Worm (Caenorhabditis elegans) whole organism, L3 larva: ENCODE measurements around the gene F40F9.10.
A peak's percentile ranks its signal among the peaks of the same experiment; 100 is the strongest.

Experiments
- R02D3.7 ChIP-seq: fragments of 150-350 bp; optimal IDR thresholded peaks from 2 replicates; lab custom pipeline; 2014; ENCODE audit warnings: missing biosample characterization, missing genetic modification characterization
- ama-1 ChIP-seq: fragments of 150-350 bp; optimal IDR thresholded peaks from 2 replicates; lab custom pipeline; 2018
- ceh-16 ChIP-seq: sonication (generic microtip); optimal IDR thresholded peaks from 2 replicates; lab custom pipeline; 2017; ENCODE audit warnings: missing biosample characterization, missing genetic modification characterization
- ceh-28 ChIP-seq: fragments of 150-350 bp; optimal IDR thresholded peaks from 2 replicates; lab custom pipeline; 2014; ENCODE audit warnings: missing biosample characterization, missing genetic modification reagents, missing genetic modification characterization
- ceh-9 ChIP-seq: sonication (generic microtip); optimal IDR thresholded peaks from 2 replicates; lab custom pipeline; 2018; ENCODE audit warnings: missing biosample characterization, missing genetic modification characterization
- daf-12 ChIP-seq: fragments of 150-350 bp; optimal IDR thresholded peaks from 2 replicates; lab custom pipeline; 2014; ENCODE audit warnings: missing biosample characterization, missing genetic modification reagents, missing genetic modification characterization
- elt-2 ChIP-seq: sonication (generic microtip); optimal IDR thresholded peaks from 2 replicates; lab custom pipeline; 2016; ENCODE audit warnings: missing genetic modification reagents, mild to moderate bottlenecking, missing genetic modification characterization, missing compliant biosample characterization
- elt-3 ChIP-seq, 3 experiments: fragments of 150-350 bp in 1 of 3; sonication (generic microtip) in 2 of 3; optimal IDR thresholded peaks; 2 replicates in 2 of 3; 4 replicates in 1 of 3; lab custom pipeline; 2014 to 2017; ENCODE audit warnings: missing biosample characterization in 3 of 3, missing genetic modification characterization in 3 of 3
- eor-1 ChIP-seq, 2 experiments: fragments of 150-350 bp; optimal IDR thresholded peaks; 2 replicates each; lab custom pipeline; 2014 to 2018; ENCODE audit warnings: missing biosample characterization in 2 of 2, missing genetic modification characterization in 2 of 2
- fkh-10 ChIP-seq: sonication (generic microtip); optimal IDR thresholded peaks from 2 replicates; lab custom pipeline; 2017; ENCODE audit warnings: missing biosample characterization, missing genetic modification reagents, missing genetic modification characterization
- fkh-2 ChIP-seq: fragments of 150-350 bp; optimal IDR thresholded peaks from 2 replicates; lab custom pipeline; 2014; ENCODE audit warnings: missing biosample characterization, missing genetic modification reagents, missing genetic modification characterization
- fos-1 ChIP-seq: fragments of 150-350 bp; optimal IDR thresholded peaks from 2 replicates; lab custom pipeline; 2014; ENCODE audit warnings: missing biosample characterization, missing genetic modification characterization
- hmg-11 ChIP-seq: sonication (generic microtip); optimal IDR thresholded peaks from 2 replicates; lab custom pipeline; 2016; ENCODE audit warnings: missing genetic modification characterization, missing compliant biosample characterization
- lin-39 ChIP-seq: fragments of 150-350 bp; optimal IDR thresholded peaks from 2 replicates; lab custom pipeline; 2018; ENCODE audit warnings: missing biosample characterization, missing genetic modification reagents, missing genetic modification characterization
- lsy-12 ChIP-seq: sonication (generic microtip); optimal IDR thresholded peaks from 2 replicates; lab custom pipeline; 2016; ENCODE audit warnings: mild to moderate bottlenecking, missing genetic modification characterization, missing compliant biosample characterization
- nfya-1 ChIP-seq: sonication (generic microtip); optimal IDR thresholded peaks from 2 replicates; lab custom pipeline; 2017; ENCODE audit warnings: missing genetic modification characterization, mild to moderate bottlenecking, missing compliant biosample characterization, antibody characterized with exemption, moderate library complexity; ENCODE audit not compliant: insufficient read depth
- nhr-12 ChIP-seq: fragments of 150-350 bp; optimal IDR thresholded peaks from 2 replicates; lab custom pipeline; 2014; ENCODE audit warnings: missing biosample characterization, missing genetic modification characterization
- nhr-23 ChIP-seq: fragments of 150-350 bp; optimal IDR thresholded peaks from 2 replicates; lab custom pipeline; 2014; ENCODE audit warnings: missing biosample characterization, missing genetic modification reagents, missing genetic modification characterization
- nhr-25 ChIP-seq: sonication (generic microtip); optimal IDR thresholded peaks from 2 replicates; lab custom pipeline; 2017; ENCODE audit warnings: missing biosample characterization, missing genetic modification characterization
- nhr-28 ChIP-seq: fragments of 150-350 bp; optimal IDR thresholded peaks from 2 replicates; lab custom pipeline; 2014; ENCODE audit warnings: missing biosample characterization, missing genetic modification characterization
- nhr-67 ChIP-seq: fragments of 150-350 bp; optimal IDR thresholded peaks from 2 replicates; lab custom pipeline; 2014; ENCODE audit warnings: missing biosample characterization, missing genetic modification characterization
- nhr-76 ChIP-seq: fragments of 150-350 bp; sonication (generic microtip); optimal IDR thresholded peaks from 5 replicates; lab custom pipeline; 2014; ENCODE audit warnings: missing biosample characterization, missing genetic modification characterization
- nhr-77 ChIP-seq: fragments of 150-350 bp; optimal IDR thresholded peaks from 2 replicates; lab custom pipeline; 2014; ENCODE audit warnings: missing biosample characterization, missing genetic modification characterization
- pha-4 ChIP-seq: fragments of 150-350 bp; optimal IDR thresholded peaks from 2 replicates; lab custom pipeline; 2014; ENCODE audit warnings: missing biosample characterization, missing genetic modification reagents, missing genetic modification characterization
- pqm-1 ChIP-seq: fragments of 150-350 bp; optimal IDR thresholded peaks from 2 replicates; lab custom pipeline; 2017; ENCODE audit warnings: missing biosample characterization, missing genetic modification characterization, inconsistent platforms
- skn-1 ChIP-seq: fragments of 150-350 bp; optimal IDR thresholded peaks from 2 replicates; lab custom pipeline; 2014; ENCODE audit warnings: missing biosample characterization, missing genetic modification characterization
- snpc-4 ChIP-seq: fragments of 150-350 bp; optimal IDR thresholded peaks from 2 replicates; lab custom pipeline; 2014; ENCODE audit warnings: missing biosample characterization, missing genetic modification characterization
- tbx-2 ChIP-seq: sonication (generic microtip); optimal IDR thresholded peaks from 2 replicates; lab custom pipeline; 2016; ENCODE audit warnings: mild to moderate bottlenecking, missing genetic modification characterization, missing compliant biosample characterization
- unc-62 ChIP-seq: fragments of 150-350 bp; sonication (generic microtip); optimal IDR thresholded peaks from 4 replicates; lab custom pipeline; 2014; ENCODE audit warnings: missing biosample characterization, missing genetic modification reagents, missing genetic modification characterization
- zag-1 ChIP-seq: fragments of 150-350 bp; optimal IDR thresholded peaks from 2 replicates; lab custom pipeline; 2014; ENCODE audit warnings: missing biosample characterization, missing genetic modification characterization
- ztf-11 ChIP-seq: fragments of 150-350 bp; optimal IDR thresholded peaks from 2 replicates; lab custom pipeline; 2014; ENCODE audit warnings: missing biosample characterization, missing genetic modification characterization

Gene F40F9.10

DNA sequence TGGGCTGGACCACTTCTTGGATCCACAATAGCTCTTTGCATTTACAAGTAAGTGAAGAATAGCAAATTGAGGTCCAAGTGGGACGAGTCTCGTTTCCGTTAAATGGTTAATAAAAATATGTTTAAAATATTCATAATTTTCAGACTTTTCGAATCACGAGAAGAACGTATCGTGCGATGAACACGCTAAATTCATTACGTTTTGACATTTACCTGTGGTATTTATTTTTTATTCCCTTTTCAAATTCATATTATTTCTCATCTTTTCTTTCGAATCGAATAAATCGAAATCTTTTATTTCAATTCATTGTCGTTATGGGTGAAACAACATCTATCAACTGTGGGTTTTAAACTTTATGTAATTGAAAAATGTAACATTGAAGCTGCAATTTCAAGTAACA, 26.0 kb upstream of the F40F9.10 start, which contains the start of gene marc-1:
Gene marc-1 (plus strand): TSS at position 301 of the 400 bp plus-strand sequence.
- no peak for TF ChIP-seq eor-1 (tag; optimal IDR thresholded peaks at IDR 0.05; lab: Kevin White, UChicago)
- TF ChIP-seq zag-1 (tag; lab: Kevin White, UChicago): no peak
- TF ChIP-seq unc-62 (GFP tag; lab: Kevin White, UChicago): no peak
- no peak for TF ChIP-seq nhr-12 (tag; lab: Kevin White, UChicago)
- no peak for TF ChIP-seq ceh-9 (tag; lab: Kevin White, UChicago)
- no peak for TF ChIP-seq nhr-28
- no peak for TF ChIP-seq ztf-11 (tag; lab: Kevin White, UChicago)
- TF ChIP-seq nhr-67: no peak
- TF ChIP-seq nhr-77 (tag; lab: Kevin White, UChicago): no peak
- TF ChIP-seq ama-1 (lab: Kevin White, UChicago): no peak
- TF ChIP-seq fos-1 (tag; lab: Kevin White, UChicago): no peak
- TF ChIP-seq, all 47 proteins: peak for 0

DNA sequence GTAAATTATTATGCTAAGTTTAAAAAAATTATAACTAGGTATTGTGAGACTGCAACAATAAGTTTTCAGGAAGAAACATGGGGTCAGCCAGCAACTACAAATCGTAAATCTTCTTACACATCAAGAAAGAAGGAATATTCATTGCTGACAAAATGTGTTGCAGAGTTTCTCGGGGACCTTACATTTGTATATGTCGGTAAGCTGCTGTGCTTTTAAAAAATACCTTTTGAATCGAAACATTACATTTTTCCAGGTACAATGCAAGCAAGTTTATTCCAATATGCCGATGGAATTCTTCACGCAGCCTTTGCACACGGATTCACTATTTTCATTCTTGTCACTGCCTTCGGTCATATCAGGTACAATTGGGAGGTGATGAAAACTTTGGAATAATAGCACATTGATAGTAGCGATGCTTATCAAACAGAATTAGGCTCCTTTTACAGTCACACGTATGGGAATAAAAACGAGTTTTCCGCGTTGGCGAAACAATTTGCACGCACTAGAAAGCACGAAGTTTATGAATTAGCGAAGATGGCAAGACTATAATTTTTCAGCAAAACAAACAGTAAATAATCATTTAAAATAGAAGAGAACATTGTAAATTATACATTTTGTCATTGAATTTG, 24.8 kb upstream of the F40F9.10 start:
- no peak for TF ChIP-seq skn-1 (tag; lab: Kevin White, UChicago)
- TF ChIP-seq elt-2 (tag; lab: Kevin White, UChicago): peak; percentile 70
- peak; percentile 47 for TF ChIP-seq pqm-1
- TF ChIP-seq, all 47 proteins: peak for 2

DNA sequence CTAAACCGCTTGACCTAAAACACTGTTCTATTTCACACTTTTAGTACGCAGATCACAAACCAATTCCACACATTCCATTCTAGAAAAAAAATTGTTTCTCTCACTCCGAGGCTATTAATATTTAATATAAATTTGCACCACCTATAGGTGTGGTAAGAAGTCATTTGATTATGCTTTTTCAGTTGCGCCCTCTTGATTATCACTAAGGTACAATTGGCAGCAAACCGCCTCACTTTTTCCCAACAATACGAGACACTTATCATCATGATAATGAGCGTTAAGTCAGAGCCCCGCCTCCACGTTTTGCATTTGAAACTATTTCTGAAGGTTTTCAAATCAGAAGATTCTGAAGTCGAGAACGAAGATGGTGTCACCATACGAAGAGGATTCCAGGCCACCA, 23.9 kb upstream of the F40F9.10 start, which contains the start of gene aqp-4:
Gene aqp-4 (plus strand): TSS at position 270 of the 400 bp plus-strand sequence.
- TF ChIP-seq elt-2 (tag; lab: Kevin White, UChicago): peak; percentile 66
- TF ChIP-seq ama-1 (lab: Kevin White, UChicago): no peak

ce11 chrV:9733920-9734454, 20.6 kb upstream of the F40F9.10 start, which contains the start of gene cal-7:
TSS of gene cal-7 (plus strand) at chrV:9734103.
- TF ChIP-seq R02D3.7 (tag; lab: Kevin White, UChicago) (no peak), pha-4 (tag; lab: Kevin White, UChicago) (peak; percentile 1), elt-3 (tag; optimal IDR thresholded peaks at IDR 0.05; lab: Kevin White, UChicago) (no peak), ama-1 (lab: Kevin White, UChicago) (peak; percentile 46), lsy-12 (tag; lab: Kevin White, UChicago) (peak; percentile 12), unc-62 (GFP tag; lab: Kevin White, UChicago) (no peak), ceh-28 (tag; lab: Kevin White, UChicago) (peak; percentile 30), nhr-23 (tag; lab: Kevin White, UChicago) (no peak), ceh-16 (tag; lab: Kevin White, UChicago) (no peak), tbx-2 (tag; lab: Kevin White, UChicago) (peak; percentile 27), fkh-10 (GFP tag; lab: Kevin White, UChicago) (peak; percentile 1)

DNA sequence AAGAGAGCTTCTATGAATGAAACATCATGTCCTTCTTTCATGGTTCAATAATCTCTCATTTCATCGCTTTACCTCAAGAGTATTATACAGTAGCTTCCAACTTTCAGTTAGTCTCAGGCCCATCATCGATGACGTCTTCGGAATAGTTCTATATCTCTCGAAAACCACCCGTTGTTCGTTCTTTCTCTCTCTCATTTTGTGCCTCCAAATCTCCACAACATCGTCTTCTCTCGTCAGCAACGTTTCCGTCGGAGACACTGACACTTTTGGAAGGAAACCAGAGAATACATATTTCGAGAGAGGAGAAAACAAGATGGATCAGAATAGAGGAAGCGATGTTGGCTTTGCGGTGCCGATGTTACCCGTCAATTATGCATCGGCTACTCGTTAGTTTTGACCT, 18.4 kb upstream of the F40F9.10 start:
- no peak for TF ChIP-seq fkh-2 (tag; lab: Kevin White, UChicago)
- TF ChIP-seq nfya-1 (tag; lab: Kevin White, UChicago): peak; percentile 33
- TF ChIP-seq daf-12 (tag; lab: Kevin White, UChicago): no peak
- peak; percentile 3 for TF ChIP-seq snpc-4 (tag; lab: Kevin White, UChicago)
- no peak for TF ChIP-seq ceh-16 (tag; lab: Kevin White, UChicago)
- no peak for TF ChIP-seq fkh-10 (GFP tag; lab: Kevin White, UChicago)
- peak; percentile 64 for TF ChIP-seq lin-39
- TF ChIP-seq unc-62 (GFP tag; lab: Kevin White, UChicago): peak; percentile 8
- TF ChIP-seq nhr-12 (tag; lab: Kevin White, UChicago): no peak
- TF ChIP-seq nhr-25 (tag; lab: Kevin White, UChicago): peak; percentile 5
- TF ChIP-seq ama-1 (lab: Kevin White, UChicago): peak; percentile 78
- no peak for TF ChIP-seq hmg-11 (tag; lab: Kevin White, UChicago)
- TF ChIP-seq nhr-76 (tag; lab: Kevin White, UChicago): no peak
- no peak for TF ChIP-seq R02D3.7 (tag; lab: Kevin White, UChicago)
